Fruit fly (Drosophila melanogaster): ENCODE data around the gene CG11563.

CG11563 gene

dm6 chr3R:31696664-31697063, 40.2 kb upstream of the CG11563 start (continued):
- TF ChIP-seq CG4424 (GFP tag; optimal IDR thresholded peaks at IDR 0.05) (no peak), Atf-2 (GFP tag; optimal IDR thresholded peaks at IDR 0.05) (no peak), Tbp (GFP tag; optimal IDR thresholded peaks at IDR 0.05) (no peak), ssp (GFP tag; IDR thresholded peaks at IDR 0.05) (no peak), Jarid2 (GFP tag; optimal IDR thresholded peaks at IDR 0.05) (no peak), CG10147 (GFP tag; optimal IDR thresholded peaks at IDR 0.05) (no peak), dmrt99B (tag; optimal IDR thresholded peaks at IDR 0.05) (no peak), CG1529 (GFP tag; optimal IDR thresholded peaks at IDR 0.05) (no peak), Hmx (GFP tag; optimal IDR thresholded peaks at IDR 0.05) (no peak), Poxn (GFP tag; IDR thresholded peaks at IDR 0.05) (no peak), jing (GFP tag; optimal IDR thresholded peaks at IDR 0.05) (no peak), CG16863 (GFP tag; optimal IDR thresholded peaks at IDR 0.05) (peak; percentile 11), gro (GFP tag; optimal IDR thresholded peaks at IDR 0.05) (no peak), slp2 (GFP tag; optimal IDR thresholded peaks at IDR 0.05) (no peak), CG1602 (GFP tag; optimal IDR thresholded peaks at IDR 0.05) (no peak), unpg (GFP tag; optimal IDR thresholded peaks at IDR 0.05) (peak; percentile 37), CG11456 (GFP tag; IDR thresholded peaks at IDR 0.05) (no peak), gce (GFP tag; IDR thresholded peaks at IDR 0.05) (no peak), CG13624 (GFP tag; optimal IDR thresholded peaks at IDR 0.05) (no peak), Med (GFP tag) (peak; percentile 20), GATAe (GFP tag; conservative IDR thresholded peaks at IDR 0.05) (no peak), lola (GFP tag; optimal IDR thresholded peaks at IDR 0.05) (peak in 1 of 3 experiments; percentile 54), CG12219 (GFP tag; optimal IDR thresholded peaks at IDR 0.05) (no peak), CG10209 (GFP tag; optimal IDR thresholded peaks at IDR 0.05) (peak; percentile 11), CG17829 (tag; optimal IDR thresholded peaks at IDR 0.05) (peak; percentile 13), esg (GFP tag; conservative IDR thresholded peaks at IDR 0.05) (no peak), CG14014 (GFP tag; IDR thresholded peaks at IDR 0.05) (no peak), scrt (GFP tag; optimal IDR thresholded peaks at IDR 0.05) (no peak), ind (GFP tag; optimal IDR thresholded peaks at IDR 0.05) (no peak), fru (optimal IDR thresholded peaks at IDR 0.05) (no peak), D19A (tag; optimal IDR thresholded peaks at IDR 0.05) (no peak), ATbp (GFP tag; optimal IDR thresholded peaks at IDR 0.05) (no peak), Meics (GFP tag; optimal IDR thresholded peaks at IDR 0.05) (no peak), pros (GFP tag; optimal IDR thresholded peaks at IDR 0.05) (no peak), CG13287 (GFP tag; IDR thresholded peaks at IDR 0.05; ENCODE audit: partially characterized antibody) (no peak), ci (GFP tag; IDR thresholded peaks at IDR 0.05) (0 out of 3 replicates have a peak, but pooled peaks have one; percentile 13), Opbp (GFP tag; IDR thresholded peaks at IDR 0.05; ENCODE audit: partially characterized antibody) (no peak), hkb (optimal IDR thresholded peaks at IDR 0.05) (no peak), hkb (GFP tag; IDR thresholded peaks at IDR 0.05) (no peak), Pdp1 (GFP tag; optimal IDR thresholded peaks at IDR 0.05) (peak; percentile 4 to 57), cad (GFP tag; optimal IDR thresholded peaks at IDR 0.05) (no peak), pfk (GFP tag; optimal IDR thresholded peaks at IDR 0.05) (no peak), CG9727 (GFP tag; optimal IDR thresholded peaks at IDR 0.05) (peak; percentile 16), CG2202 (tag; optimal IDR thresholded peaks at IDR 0.05) (peak; percentile 15), Spps (tag; optimal IDR thresholded peaks at IDR 0.05) (no peak), mirr (GFP tag; optimal IDR thresholded peaks at IDR 0.05) (no peak), ase (GFP tag; IDR thresholded peaks at IDR 0.05) (no peak), Sin3A (optimal IDR thresholded peaks at IDR 0.05) (no peak), CG1233 (GFP tag; optimal IDR thresholded peaks at IDR 0.05) (no peak), CG7963 (GFP tag; IDR thresholded peaks at IDR 0.05; ENCODE audit: partially characterized antibody) (no peak), sc (optimal IDR thresholded peaks at IDR 0.05) (no peak), sc (GFP tag; optimal IDR thresholded peaks at IDR 0.05) (no peak), dysf (GFP tag; IDR thresholded peaks at IDR 0.05) (no peak)
